Worm (Caenorhabditis elegans) whole organism, late embryonic: ENCODE results near the gene nhr-99.

Experiments
- C08G9.2 ChIP-seq: sonication (generic microtip); optimal IDR thresholded peaks from 2 replicates; lab custom pipeline; 2016; ENCODE audit warnings: mild to moderate bottlenecking, missing genetic modification characterization, moderate library complexity, missing compliant biosample characterization
- K02D7.2 ChIP-seq: sonication (generic microtip); optimal IDR thresholded peaks from 2 replicates; lab custom pipeline; 2017; ENCODE audit warnings: mild to moderate bottlenecking, missing genetic modification characterization, missing compliant biosample characterization
- K09A11.1 ChIP-seq: sonication (generic microtip); optimal IDR thresholded peaks from 2 replicates; lab custom pipeline; 2017; ENCODE audit warnings: antibody characterized with exemption, mild to moderate bottlenecking, missing genetic modification characterization, missing compliant biosample characterization; ENCODE audit not compliant: insufficient read depth
- ceh-14 ChIP-seq: sonication (generic microtip); optimal IDR thresholded peaks from 2 replicates; lab custom pipeline; 2016; ENCODE audit warnings: missing genotype, missing genetic modification characterization, missing compliant biosample characterization
- ceh-18 ChIP-seq: sonication (generic microtip); optimal IDR thresholded peaks from 2 replicates; lab custom pipeline; 2016; ENCODE audit warnings: missing genetic modification characterization, missing compliant biosample characterization
- ceh-19 ChIP-seq: fragments of 200-800 bp; sonication (Bioruptor generic); optimal IDR thresholded peaks from 2 replicates; lab custom pipeline; 2018; ENCODE audit warnings: mild to moderate bottlenecking, missing genetic modification characterization, missing compliant biosample characterization
- ceh-30 ChIP-seq: fragments of 150-350 bp; optimal IDR thresholded peaks from 2 replicates; lab custom pipeline; 2014; ENCODE audit warnings: missing biosample characterization, missing genetic modification characterization
- ceh-31 ChIP-seq: sonication (generic microtip); optimal IDR thresholded peaks from 2 replicates; lab custom pipeline; 2016; ENCODE audit warnings: missing genetic modification characterization, missing compliant biosample characterization
- ceh-45 ChIP-seq: fragments of 200-800 bp; sonication (Bioruptor generic); IDR thresholded peaks from 2 replicates; pipeline ENCODE4 v1.3.6; 2022; ENCODE audit warnings: missing genetic modification reagents, missing genetic modification characterization, missing compliant biosample characterization
- che-1 ChIP-seq: sonication (generic microtip); optimal IDR thresholded peaks from 2 replicates; lab custom pipeline; 2016; ENCODE audit warnings: mild to moderate bottlenecking, missing genetic modification characterization, missing compliant biosample characterization
- dmd-4 ChIP-seq: sonication (generic microtip); optimal IDR thresholded peaks from 2 replicates; lab custom pipeline; 2016; ENCODE audit warnings: borderline replicate concordance, missing genetic modification characterization, missing compliant biosample characterization
- dve-1 ChIP-seq: sonication (generic microtip); optimal IDR thresholded peaks from 2 replicates; lab custom pipeline; 2017; ENCODE audit warnings: antibody characterized with exemption, mild to moderate bottlenecking, missing genetic modification characterization, missing compliant biosample characterization
- elt-4 ChIP-seq: sonication (generic microtip); optimal IDR thresholded peaks from 2 replicates; lab custom pipeline; 2016; ENCODE audit warnings: missing genetic modification characterization, missing compliant biosample characterization
- ets-4 ChIP-seq: sonication (generic microtip); optimal IDR thresholded peaks from 2 replicates; lab custom pipeline; 2016; ENCODE audit warnings: missing genetic modification characterization, missing compliant biosample characterization
- fax-1 ChIP-seq: sonication (generic microtip); optimal IDR thresholded peaks from 2 replicates; lab custom pipeline; 2016; ENCODE audit warnings: missing genotype, missing genetic modification characterization, missing compliant biosample characterization
- fkh-10 ChIP-seq: fragments of 150-350 bp; optimal IDR thresholded peaks from 2 replicates; lab custom pipeline; 2014; ENCODE audit warnings: missing biosample characterization, missing genetic modification reagents, missing genetic modification characterization
- fkh-6 ChIP-seq: sonication (generic microtip); optimal IDR thresholded peaks from 2 replicates; lab custom pipeline; 2016; ENCODE audit warnings: missing genetic modification characterization, missing compliant biosample characterization
- gmeb-2 ChIP-seq: sonication (generic microtip); optimal IDR thresholded peaks from 2 replicates; lab custom pipeline; 2016; ENCODE audit warnings: missing genetic modification characterization, inconsistent platforms, missing compliant biosample characterization
- hlh-30 ChIP-seq: sonication (generic microtip); optimal IDR thresholded peaks from 2 replicates; lab custom pipeline; 2017; ENCODE audit warnings: antibody characterized with exemption, missing genetic modification characterization, missing compliant biosample characterization; ENCODE audit not compliant: insufficient read depth
- lim-6 ChIP-seq: sonication (generic microtip); optimal IDR thresholded peaks from 2 replicates; lab custom pipeline; 2016; ENCODE audit warnings: missing genetic modification characterization, missing compliant biosample characterization
- lin-11 ChIP-seq: fragments of 200-800 bp; sonication (Bioruptor generic); optimal IDR thresholded peaks from 2 replicates; lab custom pipeline; 2018; ENCODE audit warnings: mild to moderate bottlenecking, missing genetic modification characterization, missing compliant biosample characterization
- npax-4 ChIP-seq: sonication (generic microtip); optimal IDR thresholded peaks from 2 replicates; lab custom pipeline; 2016; ENCODE audit warnings: missing genetic modification characterization, missing compliant biosample characterization
- odd-2 ChIP-seq: sonication (generic microtip); optimal IDR thresholded peaks from 2 replicates; lab custom pipeline; 2017; ENCODE audit warnings: antibody characterized with exemption, mild to moderate bottlenecking, missing genetic modification characterization, missing compliant biosample characterization
- pat-9 ChIP-seq: fragments of 200-800 bp; sonication (Bioruptor generic); optimal IDR thresholded peaks from 2 replicates; lab custom pipeline; 2018; ENCODE audit warnings: mild to moderate bottlenecking, missing genetic modification characterization, moderate library complexity, missing compliant biosample characterization
- pha-2 ChIP-seq: sonication (generic microtip); optimal IDR thresholded peaks from 2 replicates; lab custom pipeline; 2017; ENCODE audit warnings: mild to moderate bottlenecking, missing genetic modification characterization, missing compliant biosample characterization
- pha-4 ChIP-seq: fragments of 150-350 bp; optimal IDR thresholded peaks from 2 replicates; lab custom pipeline; 2018; ENCODE audit warnings: missing biosample characterization, missing genetic modification reagents, missing genetic modification characterization
- pqm-1 ChIP-seq: sonication (generic microtip); optimal IDR thresholded peaks from 2 replicates; lab custom pipeline; 2016; ENCODE audit warnings: missing genetic modification characterization, missing compliant biosample characterization
- ref-2 ChIP-seq: sonication (generic microtip); optimal IDR thresholded peaks from 2 replicates; lab custom pipeline; 2016; ENCODE audit warnings: missing genetic modification characterization, missing compliant biosample characterization
- sox-4 ChIP-seq: sonication (generic microtip); optimal IDR thresholded peaks from 2 replicates; lab custom pipeline; 2017; ENCODE audit warnings: mild to moderate bottlenecking, missing genetic modification characterization, inconsistent platforms, missing compliant biosample characterization
- ttx-3 ChIP-seq: sonication (generic microtip); optimal IDR thresholded peaks from 2 replicates; lab custom pipeline; 2016; ENCODE audit warnings: missing genetic modification reagents, missing genetic modification characterization, missing compliant biosample characterization
- unc-3 ChIP-seq, 2 experiments: fragments of 200-800 bp in 1 of 2; sonication (Bioruptor generic) in 1 of 2; sonication (generic microtip) in 1 of 2; conservative IDR thresholded peaks in 1 of 2; optimal IDR thresholded peaks in 1 of 2; 2 replicates each; pipeline versions ENCODE4 v1.3.6 to Lab custom; 2016 to 2022; ENCODE audit warnings: missing compliant biosample characterization in 2 of 2, missing genetic modification characterization in 2 of 2, missing genetic modification reagents in 1 of 2
- unc-42 ChIP-seq: sonication (generic microtip); optimal IDR thresholded peaks from 2 replicates; lab custom pipeline; 2016; ENCODE audit warnings: missing genotype, missing genetic modification characterization, missing compliant biosample characterization
- unc-86 ChIP-seq: sonication (generic microtip); optimal IDR thresholded peaks from 2 replicates; lab custom pipeline; 2016; ENCODE audit warnings: missing genetic modification characterization, missing compliant biosample characterization

Gene nhr-99

DNA sequence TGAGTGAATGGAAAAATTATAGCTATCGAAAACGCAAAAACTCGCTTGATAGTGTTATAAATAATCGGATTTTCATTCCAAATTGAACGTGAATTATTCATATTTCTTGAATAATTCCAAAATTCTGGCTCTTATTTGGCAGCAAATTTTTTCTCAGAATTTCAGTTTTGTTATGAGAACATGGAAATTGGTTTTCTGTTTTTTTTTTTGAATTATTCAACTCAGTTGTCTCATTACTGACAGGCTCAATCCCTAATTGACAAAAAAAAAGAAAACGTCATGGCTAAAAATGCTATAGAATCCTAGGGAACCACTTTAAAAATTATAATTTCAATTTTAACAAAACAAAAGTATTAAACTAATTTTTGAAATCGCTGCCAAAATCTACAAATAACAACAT, 25.4 kb upstream of the nhr-99 start, which contains the start of gene srh-35:
srh-35 (minus strand) TSS at position 101 of the 400 bp plus-strand sequence.
- TF ChIP-seq sox-4 (tag; lab: Kevin White, UChicago) (no peak), lim-6 (no peak), dve-1 (no peak), unc-42 (tag; lab: Kevin White, UChicago) (no peak), elt-4 (tag; lab: Kevin White, UChicago) (no peak), ceh-18 (no peak), pha-2 (tag; lab: Kevin White, UChicago) (no peak), gmeb-2 (tag; lab: Kevin White, UChicago) (no peak), odd-2 (tag; lab: Kevin White, UChicago) (no peak), dmd-4 (tag; lab: Kevin White, UChicago) (no peak), lin-11 (tag; lab: Kevin White, UChicago) (no peak)
- TF ChIP-seq, all 69 proteins: peak for 0

DNA sequence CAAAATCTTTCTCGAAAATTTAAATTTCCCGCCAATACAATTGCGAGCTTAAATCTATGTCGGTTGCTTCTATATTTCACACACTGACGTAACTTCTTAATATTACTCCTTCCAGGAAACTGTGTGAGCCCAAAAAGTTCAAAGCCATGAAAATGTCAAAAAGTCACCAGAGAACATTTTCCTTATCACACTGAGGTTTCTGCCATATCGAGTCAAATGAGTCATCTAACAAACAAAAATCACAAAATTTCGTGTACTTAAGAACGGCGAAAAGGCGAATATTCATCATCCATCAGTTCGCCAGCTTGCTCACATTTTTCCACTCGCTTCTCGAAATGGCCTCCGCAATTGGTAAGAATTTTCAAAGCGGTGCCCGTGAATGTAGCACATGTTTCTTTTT, 24.9 kb upstream of the nhr-99 start, which contains the start of gene M02H5.8:
M02H5.8 (plus strand) TSS at position 297 of the 400 bp plus-strand sequence.
- TF ChIP-seq fkh-6 (tag; lab: Kevin White, UChicago) (no peak), ceh-30 (tag; lab: Kevin White, UChicago) (no peak), ets-4 (tag; lab: Kevin White, UChicago) (no peak), ceh-14 (tag; lab: Kevin White, UChicago) (no peak), ceh-31 (no peak), fax-1 (tag; lab: Kevin White, UChicago) (no peak), ttx-3 (tag; lab: Kevin White, UChicago) (no peak)

- TF ChIP-seq dve-1: no peak
- TF ChIP-seq K02D7.2 (tag; lab: Kevin White, UChicago): no peak
- TF ChIP-seq ref-2 (tag; lab: Kevin White, UChicago): no peak
- no peak for TF ChIP-seq pat-9
- TF ChIP-seq hlh-30 (tag; lab: Kevin White, UChicago): no peak
- TF ChIP-seq ceh-14 (tag; lab: Kevin White, UChicago): no peak
- no peak for TF ChIP-seq C08G9.2 (tag; lab: Kevin White, UChicago)
- TF ChIP-seq unc-86 (tag; lab: Kevin White, UChicago): no peak
- no peak for TF ChIP-seq unc-3 (GFP tag; conservative IDR thresholded peaks at IDR 0.05; lab: Robert Waterston, UW)
- no peak for TF ChIP-seq unc-3 (tag; optimal IDR thresholded peaks at IDR 0.05; lab: Kevin White, UChicago)
- no peak for TF ChIP-seq K09A11.1 (tag; lab: Kevin White, UChicago)
- TF ChIP-seq, all 69 proteins: peak for 0
These were observed 23.6 kb upstream of the nhr-99 start, which contains the start of gene nhr-123 for ce11 chrV:450757-451501. Gene nhr-123, plus strand, starts transcription at chrV:451451.

ce11 chrV:453569-453968, 21.0 kb upstream of the nhr-99 start, which contains the start of gene nhr-98:
Gene nhr-98, plus strand, starts transcription at chrV:453869.
- no peak for TF ChIP-seq gmeb-2 (tag; lab: Kevin White, UChicago)
- no peak for TF ChIP-seq fkh-6 (tag; lab: Kevin White, UChicago)
- no peak for TF ChIP-seq ceh-19
- TF ChIP-seq ets-4 (tag; lab: Kevin White, UChicago): no peak
- no peak for TF ChIP-seq npax-4 (tag; lab: Kevin White, UChicago)
- no peak for TF ChIP-seq fkh-10 (GFP tag; lab: Kevin White, UChicago)
- no peak for TF ChIP-seq fax-1 (tag; lab: Kevin White, UChicago)
- TF ChIP-seq che-1 (tag; lab: Kevin White, UChicago): no peak
- no peak for TF ChIP-seq ceh-45
- no peak for TF ChIP-seq pha-2 (tag; lab: Kevin White, UChicago)
- TF ChIP-seq unc-86 (tag; lab: Kevin White, UChicago): no peak
- TF ChIP-seq pha-4 (tag; lab: Kevin White, UChicago): no peak
- TF ChIP-seq dmd-4 (tag; lab: Kevin White, UChicago): no peak
- no peak for TF ChIP-seq K02D7.2 (tag; lab: Kevin White, UChicago)
- no peak for TF ChIP-seq pqm-1 (tag; lab: Kevin White, UChicago)
